Worm (Caenorhabditis elegans): ENCODE measurements around the gene ints-7.

ints-7 gene

ce11 chrII:11621576-11621975, 38.9 kb downstream of the ints-7 start:
- TF ChIP-seq ceh-13 (GFP tag; optimal IDR thresholded peaks at IDR 0.05) (no peak), sea-1 (GFP tag; conservative IDR thresholded peaks at IDR 0.05) (no peak), aly-1 (tag; optimal IDR thresholded peaks at IDR 0.05) (no peak), B0310.2 (tag; optimal IDR thresholded peaks at IDR 0.05) (no peak), ceh-36 (tag; optimal IDR thresholded peaks at IDR 0.05) (no peak), pes-1 (GFP tag; IDR thresholded peaks at IDR 0.05) (no peak), hmbx-1 (tag; optimal IDR thresholded peaks at IDR 0.05) (no peak)

- TF ChIP-seq aly-1 (tag; optimal IDR thresholded peaks at IDR 0.05) (peak; percentile 63), tbx-11 (GFP tag; IDR thresholded peaks at IDR 0.05) (no peak)
Measured at ce11 chrII:11622605-11623004, 40.0 kb downstream of the ints-7 start.

- no peak for TF ChIP-seq B0310.2 (tag; optimal IDR thresholded peaks at IDR 0.05)
- TF ChIP-seq hmg-4 (GFP tag; optimal IDR thresholded peaks at IDR 0.05), result no peak
- TF ChIP-seq tra-4 (tag; optimal IDR thresholded peaks at IDR 0.05), result no peak
- TF ChIP-seq scrt-1 (GFP tag; IDR thresholded peaks at IDR 0.05), result no peak
- no peak for TF ChIP-seq ets-7 (tag; optimal IDR thresholded peaks at IDR 0.05)
- no peak for TF ChIP-seq F13C5.2 (tag; optimal IDR thresholded peaks at IDR 0.05)
- no peak for TF ChIP-seq aly-1 (tag; optimal IDR thresholded peaks at IDR 0.05)
- TF ChIP-seq tbx-37 (GFP tag; conservative IDR thresholded peaks at IDR 0.05), result no peak
- no peak for TF ChIP-seq pes-1 (GFP tag; IDR thresholded peaks at IDR 0.05)
- no peak for TF ChIP-seq tbx-11 (GFP tag; IDR thresholded peaks at IDR 0.05)
- TF ChIP-seq sea-1 (GFP tag; conservative IDR thresholded peaks at IDR 0.05), result no peak
- no peak for TF ChIP-seq ama-1 (optimal IDR thresholded peaks at IDR 0.05)
- no peak for TF ChIP-seq ceh-36 (tag; optimal IDR thresholded peaks at IDR 0.05)
- no peak for TF ChIP-seq ceh-13 (GFP tag; optimal IDR thresholded peaks at IDR 0.05)
- no peak for TF ChIP-seq flt-1 (GFP tag; IDR thresholded peaks at IDR 0.05)
- no peak for TF ChIP-seq hnd-1 (tag; optimal IDR thresholded peaks at IDR 0.05)
- TF ChIP-seq hmbx-1 (tag; optimal IDR thresholded peaks at IDR 0.05), result no peak
Measured at ce11 chrII:11627904-11628303, 45.3 kb downstream of the ints-7 start.

- peak; percentile 8 for TF ChIP-seq B0310.2 (tag; optimal IDR thresholded peaks at IDR 0.05)
- TF ChIP-seq hmg-4 (GFP tag; optimal IDR thresholded peaks at IDR 0.05), result peak; percentile 3
- TF ChIP-seq ets-7 (tag; optimal IDR thresholded peaks at IDR 0.05), result no peak
- 0 out of 2 replicates have a peak, but pooled peaks have one; percentile 9 for TF ChIP-seq sea-1 (GFP tag; conservative IDR thresholded peaks at IDR 0.05)
Measured at ce11 chrII:11629957-11630356, 47.3 kb downstream of the ints-7 start.

ce11 chrII:11632689-11633088, 50.0 kb downstream of the ints-7 start:
- TF ChIP-seq hmg-4 (GFP tag; optimal IDR thresholded peaks at IDR 0.05) (peak; percentile 63), ama-1 (optimal IDR thresholded peaks at IDR 0.05) (no peak)

ce11 chrII:11633509-11633908, 50.9 kb downstream of the ints-7 start, which contains the start of gene din-1:
Gene din-1 (minus strand): TSS chrII:11633609.
- TF ChIP-seq ama-1 (optimal IDR thresholded peaks at IDR 0.05) (no peak), pes-1 (GFP tag; IDR thresholded peaks at IDR 0.05) (no peak), tra-4 (tag; optimal IDR thresholded peaks at IDR 0.05) (no peak), sea-1 (GFP tag; conservative IDR thresholded peaks at IDR 0.05) (no peak), hmbx-1 (tag; optimal IDR thresholded peaks at IDR 0.05) (no peak), hnd-1 (tag; optimal IDR thresholded peaks at IDR 0.05) (no peak), F13C5.2 (tag; optimal IDR thresholded peaks at IDR 0.05) (no peak), aly-1 (tag; optimal IDR thresholded peaks at IDR 0.05) (no peak), scrt-1 (GFP tag; IDR thresholded peaks at IDR 0.05) (no peak), B0310.2 (tag; optimal IDR thresholded peaks at IDR 0.05) (no peak), tbx-37 (GFP tag; conservative IDR thresholded peaks at IDR 0.05) (no peak), ets-7 (tag; optimal IDR thresholded peaks at IDR 0.05) (no peak), flt-1 (GFP tag; IDR thresholded peaks at IDR 0.05) (no peak), tbx-11 (GFP tag; IDR thresholded peaks at IDR 0.05) (no peak), ceh-13 (GFP tag; optimal IDR thresholded peaks at IDR 0.05) (no peak), ceh-36 (tag; optimal IDR thresholded peaks at IDR 0.05) (no peak), hmg-4 (GFP tag; optimal IDR thresholded peaks at IDR 0.05) (no peak)

ce11 chrII:11634057-11634676, 51.5 kb downstream of the ints-7 start:
- TF ChIP-seq flt-1 (GFP tag; IDR thresholded peaks at IDR 0.05), result peak; percentile 4; the same call in 1 of the 2 replicates
- no peak for TF ChIP-seq hnd-1 (tag; optimal IDR thresholded peaks at IDR 0.05)
- TF ChIP-seq tra-4 (tag; optimal IDR thresholded peaks at IDR 0.05), result no peak
- TF ChIP-seq ets-7 (tag; optimal IDR thresholded peaks at IDR 0.05), result peak; percentile 36
- TF ChIP-seq aly-1 (tag; optimal IDR thresholded peaks at IDR 0.05), result no peak
- TF ChIP-seq B0310.2 (tag; optimal IDR thresholded peaks at IDR 0.05), result peak; percentile 66
- TF ChIP-seq pes-1 (GFP tag; IDR thresholded peaks at IDR 0.05), result no peak
- peak; percentile 90 for TF ChIP-seq hmg-4 (GFP tag; optimal IDR thresholded peaks at IDR 0.05)
- peak; percentile 23 for TF ChIP-seq F13C5.2 (tag; optimal IDR thresholded peaks at IDR 0.05)
- 0 out of 2 replicates have a peak, but pooled peaks have one; percentile 13 for TF ChIP-seq sea-1 (GFP tag; conservative IDR thresholded peaks at IDR 0.05)
- no peak for TF ChIP-seq tbx-11 (GFP tag; IDR thresholded peaks at IDR 0.05)
- no peak for TF ChIP-seq ceh-13 (GFP tag; optimal IDR thresholded peaks at IDR 0.05)
- TF ChIP-seq hmbx-1 (tag; optimal IDR thresholded peaks at IDR 0.05), result no peak
- TF ChIP-seq ceh-36 (tag; optimal IDR thresholded peaks at IDR 0.05), result peak; percentile 2
- no peak for TF ChIP-seq tbx-37 (GFP tag; conservative IDR thresholded peaks at IDR 0.05)
- TF ChIP-seq scrt-1 (GFP tag; IDR thresholded peaks at IDR 0.05), result 0 out of 2 replicates have a peak, but pooled peaks have one; percentile 50
- no peak for TF ChIP-seq ama-1 (optimal IDR thresholded peaks at IDR 0.05)

All from whole organism, early embryonic.